Fruit fly (Drosophila melanogaster) whole organism, wandering third instar larva: Measurements from ENCODE around the gene Cf2.

Experiments used
- Abd-B ChIP-seq: fragments of >200 bp; optimal IDR thresholded peaks from 2 replicates; lab custom pipeline; 2017; ENCODE audit warnings: missing biosample characterization, missing genetic modification characterization
- CG32264 ChIP-seq: fragments of 200-800 bp; sonication (Bioruptor generic); optimal IDR thresholded peaks from 2 replicates; lab custom pipeline; 2016; ENCODE audit warnings: missing biosample characterization, missing genetic modification characterization
- CG9705 ChIP-seq: fragments of 200-800 bp; sonication (Bioruptor generic); optimal IDR thresholded peaks from 2 replicates; lab custom pipeline; 2018; ENCODE audit warnings: missing biosample characterization, mild to moderate bottlenecking, missing genetic modification characterization
- CrebA ChIP-seq: fragments of 200-800 bp; sonication (Bioruptor generic); optimal IDR thresholded peaks from 2 replicates; lab custom pipeline; 2016; ENCODE audit warnings: missing biosample characterization, mild to moderate bottlenecking, missing genetic modification characterization, borderline replicate concordance
- Dif ChIP-seq: fragments of 200-275, 200-300 bp; sonication (Bioruptor generic); optimal IDR thresholded peaks from 2 replicates; lab custom pipeline; 2018; ENCODE audit warnings: missing biosample characterization, missing genetic modification characterization; ENCODE audit not compliant: partially characterized antibody
- GATAd ChIP-seq: sonication (Bioruptor generic); optimal IDR thresholded peaks from 2 replicates; lab custom pipeline; 2016; ENCODE audit warnings: missing biosample characterization, missing genetic modification characterization
- HLH106 ChIP-seq: fragments of 200-800 bp; optimal IDR thresholded peaks from 3 replicates; lab custom pipeline; 2019; ENCODE audit warnings: missing biosample characterization, mild to moderate bottlenecking, missing genetic modification characterization, moderate library complexity
- Hnf4 ChIP-seq: fragments of 200-800 bp; sonication (Bioruptor generic); optimal IDR thresholded peaks from 2 replicates; lab custom pipeline; 2016; ENCODE audit warnings: missing biosample characterization, mild to moderate bottlenecking, missing genetic modification characterization
- Hr78 ChIP-seq: fragments of >200 bp; optimal IDR thresholded peaks from 2 replicates; lab custom pipeline; 2017; ENCODE audit warnings: missing biosample characterization, missing genetic modification characterization
- Hr83 ChIP-seq: fragments of 200-300 bp; sonication (Bioruptor generic); optimal IDR thresholded peaks from 2 replicates; lab custom pipeline; 2016; ENCODE audit warnings: missing biosample characterization, mild to moderate bottlenecking, missing genetic modification characterization, moderate library complexity; ENCODE audit not compliant: poor library complexity, severe bottlenecking
- Jra ChIP-seq: sonication (Bioruptor generic); optimal IDR thresholded peaks from 2 replicates; lab custom pipeline; 2016; ENCODE audit warnings: missing biosample characterization, missing genetic modification characterization
- Mio ChIP-seq: sonication (Bioruptor generic); optimal IDR thresholded peaks from 2 replicates; lab custom pipeline; 2016; ENCODE audit warnings: missing biosample characterization, missing genetic modification characterization
- Myc ChIP-seq: fragments of >200 bp; optimal IDR thresholded peaks from 2 replicates; lab custom pipeline; 2017
- N ChIP-seq: fragments of >200 bp; optimal IDR thresholded peaks from 2 replicates; lab custom pipeline; 2018; ENCODE audit warnings: missing biosample characterization, missing external identifiers, missing genetic modification characterization
- OdsH ChIP-seq: fragments of 200-800 bp; sonication (Bioruptor generic); optimal IDR thresholded peaks from 2 replicates; lab custom pipeline; 2016; ENCODE audit warnings: missing biosample characterization, mild to moderate bottlenecking, missing genetic modification characterization
- Rel ChIP-seq, 2 experiments: fragments of 200-800 bp; sonication (Bioruptor generic) in 1 of 2; optimal IDR thresholded peaks; 2 replicates in 1 of 2; 3 replicates in 1 of 2; lab custom pipeline; 2016 to 2019; ENCODE audit warnings: mild to moderate bottlenecking in 2 of 2, missing biosample characterization in 2 of 2, missing genetic modification characterization in 2 of 2, moderate library complexity in 1 of 2
- Sp1 ChIP-seq: fragments of 200-800 bp; sonication (Bioruptor generic); optimal IDR thresholded peaks from 3 replicates; lab custom pipeline; 2019; ENCODE audit warnings: missing biosample characterization, mild to moderate bottlenecking, missing genetic modification characterization, moderate library complexity
- Vsx2 ChIP-seq: fragments of 200-300, 225-300 bp; sonication (Bioruptor generic); optimal IDR thresholded peaks from 2 replicates; lab custom pipeline; 2018; ENCODE audit warnings: missing biosample characterization, missing genetic modification characterization; ENCODE audit not compliant: partially characterized antibody
- br ChIP-seq: fragments of 200-800 bp; sonication (Bioruptor generic); optimal IDR thresholded peaks from 2 replicates; lab custom pipeline; 2016; ENCODE audit warnings: missing biosample characterization, missing genetic modification characterization
- dl ChIP-seq, 2 experiments: fragments of 175-275, 200-275 bp in 1 of 2; fragments of 200-275 bp in 1 of 2; sonication (Bioruptor generic); optimal IDR thresholded peaks; lab custom pipeline; 2018; ENCODE audit warnings: mild to moderate bottlenecking in 2 of 2, missing biosample characterization in 2 of 2, missing genetic modification characterization in 2 of 2, moderate library complexity in 2 of 2; ENCODE audit not compliant: partially characterized antibody in 2 of 2, insufficient read depth in 1 of 2
- dmrt93B ChIP-seq: fragments of 200-800 bp; sonication (Bioruptor generic); optimal IDR thresholded peaks from 2 replicates; lab custom pipeline; 2018; ENCODE audit warnings: missing biosample characterization, mild to moderate bottlenecking, missing genetic modification characterization
- dsf ChIP-seq: sonication (Bioruptor generic); optimal IDR thresholded peaks from 2 replicates; lab custom pipeline; 2016; ENCODE audit warnings: missing biosample characterization, missing genetic modification characterization, borderline replicate concordance
- ey ChIP-seq: fragments of 200-800 bp; sonication (Bioruptor generic); optimal IDR thresholded peaks from 2 replicates; lab custom pipeline; 2016; ENCODE audit warnings: missing biosample characterization, missing genetic modification characterization
- foxo ChIP-seq, 2 experiments: fragments of 200-800 bp; sonication (Bioruptor generic); optimal IDR thresholded peaks; 2 replicates in 1 of 2; 3 replicates in 1 of 2; lab custom pipeline; 2016 to 2017; ENCODE audit warnings: missing biosample characterization in 2 of 2, missing genetic modification characterization in 2 of 2
- fru ChIP-seq: fragments of 200-800 bp; sonication (Bioruptor generic); optimal IDR thresholded peaks from 3 replicates; lab custom pipeline; 2016; ENCODE audit warnings: missing biosample characterization, mild to moderate bottlenecking, missing genetic modification characterization
- h ChIP-seq: fragments of 200-800 bp; sonication (Bioruptor generic); optimal IDR thresholded peaks from 3 replicates; lab custom pipeline; 2016; ENCODE audit warnings: missing biosample characterization, mild to moderate bottlenecking, missing genetic modification characterization
- jim ChIP-seq: fragments of 175-275, 200-325 bp; sonication (Bioruptor generic); optimal IDR thresholded peaks from 2 replicates; lab custom pipeline; 2016; ENCODE audit warnings: missing biosample characterization, mild to moderate bottlenecking, missing genetic modification characterization
- pan ChIP-seq: fragments of >200 bp; optimal IDR thresholded peaks from 2 replicates; lab custom pipeline; 2017
- psq ChIP-seq: fragments of 200-800 bp; sonication (Bioruptor generic); optimal IDR thresholded peaks from 3 replicates; lab custom pipeline; 2017; ENCODE audit warnings: missing biosample characterization, mild to moderate bottlenecking, missing genetic modification characterization, moderate library complexity
- rgr ChIP-seq: fragments of 200-800 bp; sonication (Bioruptor generic); optimal IDR thresholded peaks from 3 replicates; lab custom pipeline; 2016; ENCODE audit warnings: missing biosample characterization, mild to moderate bottlenecking, missing genetic modification characterization
- sage ChIP-seq: fragments of 200-800 bp; sonication (Bioruptor generic); optimal IDR thresholded peaks from 2 replicates; lab custom pipeline; 2016; ENCODE audit warnings: missing biosample characterization, mild to moderate bottlenecking, missing genetic modification characterization
- sv ChIP-seq: fragments of 200-800 bp; sonication (Bioruptor generic); optimal IDR thresholded peaks from 3 replicates; lab custom pipeline; 2016; ENCODE audit warnings: missing biosample characterization, missing genetic modification characterization
- usp ChIP-seq: fragments of >200 bp; optimal IDR thresholded peaks from 2 replicates; lab custom pipeline; 2017; ENCODE audit warnings: missing biosample characterization, missing genetic modification characterization
- woc ChIP-seq: sonication (Bioruptor generic); optimal IDR thresholded peaks from 2 replicates; lab custom pipeline; 2016; ENCODE audit warnings: missing biosample characterization, mild to moderate bottlenecking, missing genetic modification characterization

The Cf2 gene

dm6 chr2L:4928340-4928739 lies 45.4 kb upstream of the Cf2 start:
- TF ChIP-seq Mio (no peak), CG32264 (GFP tag; lab: Kevin White, UChicago) (no peak), Hr83 (no peak), sage (no peak), h (GFP tag; lab: Kevin White, UChicago) (no peak), Myc (lab: Kevin White, UChicago) (no peak), CrebA (no peak), CG9705 (GFP tag; lab: Kevin White, UChicago) (no peak), foxo (GFP tag; optimal IDR thresholded peaks at IDR 0.05; lab: Kevin White, UChicago) (no peak), usp (GFP tag; lab: Kevin White, UChicago) (no peak), Dif (GFP tag; lab: Kevin White, UChicago) (no peak), dsf (GFP tag; lab: Kevin White, UChicago) (no peak), dl (GFP tag; optimal IDR thresholded peaks at IDR 0.05; lab: Kevin White, UChicago; ENCODE audit: insufficient read depth in 1 of 2, partially characterized antibody in 2 of 2) (no peak), rgr (no peak), sv (no peak), GATAd (GFP tag; lab: Kevin White, UChicago) (no peak), woc (GFP tag; lab: Kevin White, UChicago) (no peak), Hr78 (GFP tag; lab: Kevin White, UChicago) (no peak)

- TF ChIP-seq usp (GFP tag; lab: Kevin White, UChicago) = no peak
- TF ChIP-seq woc (GFP tag; lab: Kevin White, UChicago) = no peak
- no peak for TF ChIP-seq OdsH (GFP tag; lab: Kevin White, UChicago)
- no peak for TF ChIP-seq foxo (GFP tag; optimal IDR thresholded peaks at IDR 0.05; lab: Kevin White, UChicago)
Measured at dm6 chr2L:4916738-4917137, 33.8 kb upstream of the Cf2 start.

dm6 chr2L:4915715-4916153 lies 32.8 kb upstream of the Cf2 start:
- TF ChIP-seq Hnf4 (GFP tag; lab: Kevin White, UChicago) = no peak
- TF ChIP-seq dmrt93B = peak; percentile 15
- no peak for TF ChIP-seq jim (GFP tag; lab: Kevin White, UChicago)
- TF ChIP-seq ey = no peak
- no peak for TF ChIP-seq Hr83
- TF ChIP-seq Sp1 (GFP tag; lab: Kevin White, UChicago) = peak; percentile 19
- no peak for TF ChIP-seq GATAd (GFP tag; lab: Kevin White, UChicago)
- TF ChIP-seq Rel (GFP tag; optimal IDR thresholded peaks at IDR 0.05; lab: Kevin White, UChicago) = no peak
- TF ChIP-seq Rel (tag; optimal IDR thresholded peaks at IDR 0.05; lab: Kevin White, UChicago) = no peak
- TF ChIP-seq foxo (GFP tag; optimal IDR thresholded peaks at IDR 0.05; lab: Kevin White, UChicago) = peak in 1 of 2 experiments; percentile 44
- no peak for TF ChIP-seq br (GFP tag; lab: Kevin White, UChicago)
- TF ChIP-seq CrebA = no peak
- TF ChIP-seq fru (GFP tag; lab: Kevin White, UChicago) = no peak
- peak; percentile 41 for TF ChIP-seq HLH106 (tag; lab: Kevin White, UChicago)
- peak; percentile 64 for TF ChIP-seq psq (GFP tag; lab: Kevin White, UChicago)
- TF ChIP-seq N (GFP tag; lab: Kevin White, UChicago) = no peak
- no peak for TF ChIP-seq usp (GFP tag; lab: Kevin White, UChicago)
- TF ChIP-seq Abd-B (GFP tag; lab: Kevin White, UChicago) = no peak
- TF ChIP-seq dsf (GFP tag; lab: Kevin White, UChicago) = no peak
- TF ChIP-seq Vsx2 (GFP tag; lab: Kevin White, UChicago) = no peak
- TF ChIP-seq Jra (GFP tag; lab: Kevin White, UChicago) = no peak
- TF ChIP-seq woc (GFP tag; lab: Kevin White, UChicago) = no peak
- no peak for TF ChIP-seq pan
- TF ChIP-seq, all 38 proteins: peak for 5

- TF ChIP-seq CG32264 (GFP tag; lab: Kevin White, UChicago) (no peak), h (GFP tag; lab: Kevin White, UChicago) (peak; percentile 16), sv (peak; percentile 3)
Measured at dm6 chr2L:4907986-4908385, 25.1 kb upstream of the Cf2 start.
